Fruit fly (Drosophila melanogaster) whole organism, embryonic: ENCODE measurements around the gene phol.

Experiments used
- Aef1 ChIP-seq: fragments of 200-800 bp; sonication (Bioruptor generic); IDR thresholded peaks from 3 replicates; pipeline ENCODE4 v1.3.6; 2022; ENCODE audit warnings: missing biosample characterization, missing genetic modification characterization
- Atf3 ChIP-seq: fragments of 200-800 bp; sonication (Bioruptor generic); optimal IDR thresholded peaks from 3 replicates; lab custom pipeline; 2016; ENCODE audit warnings: missing biosample characterization, missing genetic modification characterization
- CG10147 ChIP-seq: fragments of 200-800 bp; sonication (Bioruptor generic); optimal IDR thresholded peaks from 2 replicates; lab custom pipeline; 2019; ENCODE audit warnings: missing biosample characterization, mild to moderate bottlenecking, missing genetic modification characterization, moderate library complexity
- CG10321 ChIP-seq: fragments of 200-800 bp; sonication (Bioruptor generic); IDR thresholded peaks from 2 replicates; pipeline ENCODE4 v1.3.6; 2022; ENCODE audit warnings: missing biosample characterization, missing genetic modification characterization
- CG1233 ChIP-seq: fragments of 200-800 bp; sonication (Bioruptor generic); optimal IDR thresholded peaks from 4 replicates; lab custom pipeline; 2018; ENCODE audit warnings: missing biosample characterization, mild to moderate bottlenecking, missing genetic modification characterization
- CG15479 ChIP-seq: fragments of 200-800 bp; sonication (Bioruptor generic); optimal IDR thresholded peaks from 3 replicates; lab custom pipeline; 2019; ENCODE audit warnings: missing biosample characterization, mild to moderate bottlenecking, missing genetic modification characterization, moderate library complexity
- CG15696 ChIP-seq: fragments of 200-800 bp; sonication (Bioruptor generic); optimal IDR thresholded peaks from 2 replicates; lab custom pipeline; 2019; ENCODE audit warnings: missing biosample characterization, mild to moderate bottlenecking, missing genetic modification characterization, moderate library complexity
- CG1647 ChIP-seq: fragments of 200-800 bp; sonication (Bioruptor generic); optimal IDR thresholded peaks from 3 replicates; lab custom pipeline; 2016; ENCODE audit warnings: missing biosample characterization, missing genetic modification characterization
- CG17359 ChIP-seq: fragments of 200-800 bp; sonication (Bioruptor generic); optimal IDR thresholded peaks from 3 replicates; lab custom pipeline; 2018; ENCODE audit warnings: missing biosample characterization, mild to moderate bottlenecking, missing genetic modification characterization, moderate library complexity
- CG17568 ChIP-seq: fragments of 200-800 bp; sonication (Bioruptor generic); optimal IDR thresholded peaks from 2 replicates; lab custom pipeline; 2018; ENCODE audit warnings: missing biosample characterization, mild to moderate bottlenecking, missing genetic modification characterization, moderate library complexity
- CG17829 ChIP-seq: fragments of 200-800 bp; optimal IDR thresholded peaks from 2 replicates; lab custom pipeline; 2019; ENCODE audit warnings: missing biosample characterization, mild to moderate bottlenecking, missing genetic modification characterization, moderate library complexity
- CG18011 ChIP-seq: fragments of 200-800 bp; sonication (Bioruptor generic); optimal IDR thresholded peaks from 2 replicates; lab custom pipeline; 2017; ENCODE audit warnings: missing biosample characterization, missing genetic modification characterization, mild to moderate bottlenecking, moderate library complexity, missing genotype
- CG2116 ChIP-seq: fragments of 200-800 bp; sonication (Bioruptor generic); optimal IDR thresholded peaks from 3 replicates; lab custom pipeline; 2018; ENCODE audit warnings: missing biosample characterization, mild to moderate bottlenecking, missing genetic modification characterization
- CG32532 ChIP-seq: fragments of 200-800 bp; sonication (Bioruptor generic); IDR thresholded peaks from 2 replicates; pipeline ENCODE4 v1.3.6; 2022; ENCODE audit warnings: missing biosample characterization, missing genetic modification characterization
- CG33213 ChIP-seq: fragments of 200-800 bp; sonication (Bioruptor generic); optimal IDR thresholded peaks from 3 replicates; lab custom pipeline; 2016; ENCODE audit warnings: missing biosample characterization, missing genetic modification characterization
- CG4424 ChIP-seq: fragments of 200-800 bp; sonication (Bioruptor generic); optimal IDR thresholded peaks from 3 replicates; lab custom pipeline; 2016; ENCODE audit warnings: missing biosample characterization, missing genetic modification characterization
- CG4707 ChIP-seq: fragments of 200-800 bp; sonication (Bioruptor generic); optimal IDR thresholded peaks from 2 replicates; lab custom pipeline; 2018; ENCODE audit warnings: missing biosample characterization, mild to moderate bottlenecking, missing genetic modification characterization, moderate library complexity
- CG4730 ChIP-seq: fragments of 200-800 bp; sonication (Bioruptor generic); IDR thresholded peaks from 2 replicates; pipeline ENCODE4 v1.3.6; 2022; ENCODE audit warnings: missing biosample characterization, missing genetic modification characterization
- CG5245 ChIP-seq: fragments of 200-800 bp; sonication (Bioruptor generic); optimal IDR thresholded peaks from 3 replicates; lab custom pipeline; 2016; ENCODE audit warnings: missing biosample characterization, missing genetic modification characterization
- CG7987 ChIP-seq: fragments of 200-800 bp; sonication (Bioruptor generic); optimal IDR thresholded peaks from 2 replicates; lab custom pipeline; 2018; ENCODE audit warnings: missing biosample characterization, mild to moderate bottlenecking, missing genetic modification characterization, moderate library complexity
- CG8290 ChIP-seq, 3 experiments: fragments of 200-800 bp; sonication (Bioruptor generic); optimal IDR thresholded peaks; 2 replicates each; lab custom pipeline; 2016 to 2019; ENCODE audit warnings: missing biosample characterization in 3 of 3, missing genetic modification characterization in 3 of 3, mild to moderate bottlenecking in 2 of 3, moderate library complexity in 1 of 3
- CG8924 ChIP-seq: fragments of 200-800 bp; optimal IDR thresholded peaks from 3 replicates; lab custom pipeline; 2019; ENCODE audit warnings: missing biosample characterization, mild to moderate bottlenecking, missing genetic modification characterization, moderate library complexity
- CG8944 ChIP-seq: fragments of 200-800 bp; sonication (Bioruptor generic); optimal IDR thresholded peaks from 3 replicates; lab custom pipeline; 2016; ENCODE audit warnings: missing biosample characterization, missing genetic modification characterization
- CG9727 ChIP-seq: fragments of 200-800 bp; sonication (Bioruptor generic); optimal IDR thresholded peaks from 3 replicates; lab custom pipeline; 2017; ENCODE audit warnings: missing biosample characterization, mild to moderate bottlenecking, missing genetic modification characterization
- Dad ChIP-seq: fragments of 200-800 bp; sonication (Bioruptor generic); optimal IDR thresholded peaks from 3 replicates; lab custom pipeline; 2016; ENCODE audit warnings: missing biosample characterization, missing genetic modification characterization
- H2.0 ChIP-seq: fragments of 200-800 bp; sonication (Bioruptor generic); IDR thresholded peaks from 2 replicates; pipeline ENCODE4 v1.3.6; 2022; ENCODE audit warnings: missing biosample characterization, missing genetic modification characterization
- Hey ChIP-seq: fragments of 200-800 bp; sonication (Bioruptor generic); optimal IDR thresholded peaks from 3 replicates; lab custom pipeline; 2018; ENCODE audit warnings: missing biosample characterization, mild to moderate bottlenecking, missing genetic modification characterization
- Hr51 ChIP-seq, 2 experiments: fragments of 200-800 bp; sonication (Bioruptor generic); optimal IDR thresholded peaks; 2 replicates in 1 of 2; 3 replicates in 1 of 2; lab custom pipeline; 2016 to 2018; ENCODE audit warnings: missing biosample characterization in 2 of 2, missing genetic modification characterization in 2 of 2, mild to moderate bottlenecking in 1 of 2, moderate library complexity in 1 of 2
- MBD-R2 ChIP-seq: fragments of 200-800 bp; sonication (Bioruptor generic); IDR thresholded peaks from 2 replicates; pipeline ENCODE4 v1.3.6; 2022; ENCODE audit warnings: missing biosample characterization, missing genetic modification characterization
- Rx ChIP-seq: fragments of 200-800 bp; sonication (Bioruptor generic); IDR thresholded peaks from 2 replicates; pipeline ENCODE4 v1.3.6; 2022; ENCODE audit warnings: missing biosample characterization, missing genetic modification characterization
- Stat92E ChIP-seq, 3 experiments: fragments of >200 bp in 2 of 3; fragments of 200-800 bp in 1 of 3; sonication (Bioruptor generic) in 1 of 3; optimal IDR thresholded peaks; 2 replicates each; lab custom pipeline; 2017 to 2019; ENCODE audit warnings: missing biosample characterization in 3 of 3, missing genetic modification characterization in 3 of 3, mild to moderate bottlenecking in 1 of 3, moderate library complexity in 1 of 3
- Tbp ChIP-seq: fragments of >200 bp; optimal IDR thresholded peaks from 2 replicates; lab custom pipeline; 2018; ENCODE audit warnings: missing biosample characterization, missing genetic modification characterization
- disco-r ChIP-seq: fragments of 200-800 bp; sonication (Bioruptor generic); optimal IDR thresholded peaks from 2 replicates; lab custom pipeline; 2016; ENCODE audit warnings: missing biosample characterization, missing genetic modification characterization
- gro ChIP-seq: fragments of 200-800 bp; sonication (Bioruptor generic); optimal IDR thresholded peaks from 2 replicates; lab custom pipeline; 2016; ENCODE audit warnings: missing biosample characterization, missing genetic modification characterization
- hb ChIP-seq: fragments of 200-800 bp; sonication (Bioruptor generic); IDR thresholded peaks from 3 replicates; pipeline ENCODE4 v1.3.6; 2022; ENCODE audit warnings: missing biosample characterization, missing genetic modification characterization; ENCODE audit not compliant: partially characterized antibody
- kay ChIP-seq: fragments of 200-800 bp; sonication (Bioruptor generic); optimal IDR thresholded peaks from 2 replicates; lab custom pipeline; 2016; ENCODE audit warnings: missing biosample characterization, missing genetic modification characterization
- klu ChIP-seq: fragments of 200-800 bp; sonication (Bioruptor generic); IDR thresholded peaks from 2 replicates; pipeline ENCODE4 v1.3.6; 2022; ENCODE audit warnings: missing biosample characterization, missing genetic modification characterization
- lilli ChIP-seq: fragments of 200-800 bp; sonication (Bioruptor generic); optimal IDR thresholded peaks from 3 replicates; lab custom pipeline; 2016; ENCODE audit warnings: missing biosample characterization, missing genetic modification characterization
- pan ChIP-seq, 4 experiments: fragments of >200 bp in 3 of 4; fragments of 200-800 bp in 1 of 4; sonication (Bioruptor generic) in 1 of 4; optimal IDR thresholded peaks in 3 of 4; IDR thresholded peaks in 1 of 4; 2 replicates each; pipeline versions ENCODE4 v1.3.6 to Lab custom; 2017 to 2022; ENCODE audit warnings: missing biosample characterization in 2 of 4, missing genetic modification characterization in 2 of 4, mixed read lengths in 1 of 4
- peb ChIP-seq: fragments of 200-800 bp; sonication (Bioruptor generic); IDR thresholded peaks from 2 replicates; pipeline ENCODE4 v1.3.6; 2022; ENCODE audit warnings: missing biosample characterization, missing genetic modification characterization
- scrt ChIP-seq: fragments of 200-800 bp; sonication (Bioruptor generic); optimal IDR thresholded peaks from 2 replicates; lab custom pipeline; 2018; ENCODE audit warnings: missing biosample characterization, mild to moderate bottlenecking, missing genetic modification characterization, moderate library complexity
- shn ChIP-seq: fragments of 200-800 bp; sonication (Bioruptor generic); optimal IDR thresholded peaks from 3 replicates; lab custom pipeline; 2016; ENCODE audit warnings: missing biosample characterization, missing genetic modification characterization
- slbo ChIP-seq: fragments of 200-800 bp; sonication (Bioruptor generic); IDR thresholded peaks from 2 replicates; pipeline ENCODE4 v1.3.6; 2022; ENCODE audit warnings: missing biosample characterization, missing genetic modification characterization
- sug ChIP-seq: fragments of 200-800 bp; optimal IDR thresholded peaks from 2 replicates; lab custom pipeline; 2019; ENCODE audit warnings: missing biosample characterization, mild to moderate bottlenecking, missing genetic modification characterization, moderate library complexity
- trem ChIP-seq: fragments of 200-800 bp; optimal IDR thresholded peaks from 3 replicates; lab custom pipeline; 2019; ENCODE audit warnings: missing biosample characterization, mild to moderate bottlenecking, missing genetic modification characterization, moderate library complexity
- tup ChIP-seq: fragments of 200-800 bp; sonication (Bioruptor generic); optimal IDR thresholded peaks from 2 replicates; lab custom pipeline; 2016; ENCODE audit warnings: missing biosample characterization, mild to moderate bottlenecking, missing genetic modification characterization, moderate library complexity
- usp ChIP-seq: fragments of >200 bp; optimal IDR thresholded peaks from 2 replicates; lab custom pipeline; 2017; ENCODE audit warnings: missing biosample characterization, missing genetic modification characterization

phol gene

DNA sequence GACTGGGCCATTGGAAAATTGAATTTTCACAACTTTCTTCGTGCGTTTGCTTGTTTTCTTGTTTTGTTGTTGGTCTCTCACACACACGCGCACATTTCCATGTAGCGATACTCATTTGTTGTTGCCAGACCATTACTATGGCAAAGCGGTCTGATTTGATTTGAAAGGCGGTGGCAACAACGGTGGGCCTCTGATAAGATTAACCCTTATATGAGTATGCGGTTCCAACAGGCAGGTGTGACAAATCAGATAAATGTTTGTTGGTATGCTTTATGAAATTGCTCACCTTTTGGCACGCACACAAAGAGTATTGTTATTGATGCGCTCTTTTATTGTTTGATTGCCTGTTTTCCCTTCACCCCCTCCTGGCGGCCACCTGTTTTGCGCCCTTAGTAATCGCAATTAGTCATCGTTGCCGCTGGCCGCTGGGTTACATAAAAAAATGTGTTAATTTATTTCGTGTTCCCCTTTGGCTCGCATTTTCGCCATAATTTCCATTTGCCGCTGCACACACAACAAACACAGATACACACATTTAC lies 8.8 kb downstream of the phol start (continued):
- TF ChIP-seq tup (GFP tag; lab: Kevin White, UChicago): no peak
- TF ChIP-seq pan (optimal IDR thresholded peaks at IDR 0.05; lab: Kevin White, UChicago): no peak
- TF ChIP-seq pan (GFP tag; optimal IDR thresholded peaks at IDR 0.05 in 1 of 2, IDR thresholded peaks at IDR 0.05 in 1 of 2): peak in 1 of 2 experiments; percentile 7
- TF ChIP-seq Tbp (GFP tag; lab: Kevin White, UChicago): no peak
- no peak for TF ChIP-seq CG4730 (GFP tag; lab: Robert Waterston, UW)
- no peak for TF ChIP-seq peb (GFP tag; lab: Robert Waterston, UW)
- no peak for TF ChIP-seq CG10321 (GFP tag; lab: Robert Waterston, UW)
- TF ChIP-seq Aef1 (GFP tag; lab: Robert Waterston, UW): peak; percentile 62; the same call in 2 of the 3 replicates
- TF ChIP-seq CG17829 (tag; lab: Kevin White, UChicago): no peak
- TF ChIP-seq CG8290 (GFP tag; optimal IDR thresholded peaks at IDR 0.05; lab: Kevin White, UChicago): no peak
- TF ChIP-seq CG8290 (tag; optimal IDR thresholded peaks at IDR 0.05; lab: Kevin White, UChicago): peak in 1 of 2 experiments; percentile 20
- TF ChIP-seq gro (GFP tag; lab: Kevin White, UChicago): peak; percentile 45
- no peak for TF ChIP-seq CG18011
- peak; percentile 12; the same call in 1 of the 2 replicates for TF ChIP-seq CG32532
- peak; percentile 5 for TF ChIP-seq CG8924
- peak; percentile 49 for TF ChIP-seq sug (tag; lab: Kevin White, UChicago)
- no peak for TF ChIP-seq hb
- no peak for TF ChIP-seq lilli (GFP tag; lab: Kevin White, UChicago)
- TF ChIP-seq, all 482 proteins: peak for 74

DNA sequence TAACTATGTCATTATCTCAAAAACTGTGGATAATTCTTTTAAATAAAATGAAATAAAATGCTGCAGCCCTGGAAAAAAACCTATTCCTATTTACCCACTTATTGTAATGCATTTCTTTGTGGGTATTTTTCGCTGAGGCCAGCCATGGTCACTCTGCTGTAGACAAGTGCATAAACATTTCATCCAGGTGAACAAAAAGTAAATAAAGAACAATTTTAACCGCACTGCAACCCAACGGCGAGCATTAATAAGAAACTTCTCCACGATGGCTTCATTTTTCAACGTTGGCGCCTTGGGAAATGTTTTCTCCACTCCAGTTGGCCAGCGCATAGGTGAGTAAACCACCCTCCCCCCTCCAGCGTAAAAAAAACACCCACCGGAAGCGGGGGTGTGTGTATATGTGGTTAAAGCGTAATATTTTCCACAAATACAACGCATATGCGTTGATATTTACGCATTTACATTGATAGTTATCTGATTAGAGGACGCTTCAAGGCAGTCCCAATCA lies 9.3 kb downstream of the phol start, which contains the start of gene CG3529:
Gene CG3529, plus strand, starts transcription at position 134 of the 508 bp plus-strand sequence.
- TF ChIP-seq CG9727 (GFP tag; lab: Kevin White, UChicago) (peak; percentile 40), CG33213 (GFP tag; lab: Kevin White, UChicago) (peak; percentile 42), CG17568 (GFP tag; lab: Kevin White, UChicago) (peak; percentile 14), slbo (GFP tag; lab: Robert Waterston, UW) (0 out of 2 replicates have a peak, but pooled peaks have one; percentile 31), Stat92E (GFP tag; optimal IDR thresholded peaks at IDR 0.05; lab: Kevin White, UChicago) (peak in 1 of 3 experiments; percentile 54), CG17829 (tag; lab: Kevin White, UChicago) (peak; percentile 37), Rx (GFP tag; lab: Robert Waterston, UW) (no peak), CG5245 (no peak), disco-r (GFP tag; lab: Kevin White, UChicago) (peak; percentile 39), H2.0 (GFP tag; lab: Robert Waterston, UW) (peak; percentile 27; the same call in 1 of the 2 replicates), CG2116 (GFP tag; lab: Kevin White, UChicago) (peak; percentile 53), CG15479 (GFP tag; lab: Kevin White, UChicago) (no peak), shn (GFP tag; lab: Kevin White, UChicago) (no peak), CG1647 (GFP tag; lab: Kevin White, UChicago) (peak; percentile 35), scrt (GFP tag; lab: Kevin White, UChicago) (peak; percentile 2), Atf3 (GFP tag; lab: Kevin White, UChicago) (peak; percentile 23), MBD-R2 (peak; percentile 53; the same call in 1 of the 2 replicates), CG17359 (tag; lab: Kevin White, UChicago) (peak; percentile 13), Hey (tag; lab: Kevin White, UChicago) (no peak), CG15696 (peak; percentile 20), CG10147 (GFP tag; lab: Kevin White, UChicago) (peak; percentile 8), usp (GFP tag; lab: Kevin White, UChicago) (no peak), gro (GFP tag; lab: Kevin White, UChicago) (no peak), Hr51 (GFP tag; optimal IDR thresholded peaks at IDR 0.05; lab: Kevin White, UChicago) (peak in 1 of 2 experiments; percentile 17), CG8944 (GFP tag; lab: Kevin White, UChicago) (peak; percentile 10), Dad (GFP tag; lab: Kevin White, UChicago) (no peak), trem (tag; lab: Kevin White, UChicago) (peak; percentile 61), klu (GFP tag; lab: Robert Waterston, UW) (peak; percentile 72), CG32532 (peak; percentile 47), CG4707 (GFP tag; lab: Kevin White, UChicago) (peak; percentile 15), CG4424 (GFP tag; lab: Kevin White, UChicago) (peak; percentile 16), CG1233 (GFP tag; lab: Kevin White, UChicago) (no peak), kay (no peak), CG7987 (peak; percentile 4)
